Fruit fly (Drosophila melanogaster) whole organism: ENCODE results near the gene spdi.

ENCODE experiments used
- EcR ChIP-seq, 2 experiments: fragments of >200 bp; optimal IDR thresholded peaks; 2 replicates each; lab custom pipeline; 2017; ENCODE audit warnings: missing biosample characterization in 2 of 2, missing genetic modification characterization in 2 of 2, missing genetic modification reagents in 2 of 2
- pan ChIP-seq: fragments of >200 bp; optimal IDR thresholded peaks from 2 replicates; lab custom pipeline; 2017

DNA sequence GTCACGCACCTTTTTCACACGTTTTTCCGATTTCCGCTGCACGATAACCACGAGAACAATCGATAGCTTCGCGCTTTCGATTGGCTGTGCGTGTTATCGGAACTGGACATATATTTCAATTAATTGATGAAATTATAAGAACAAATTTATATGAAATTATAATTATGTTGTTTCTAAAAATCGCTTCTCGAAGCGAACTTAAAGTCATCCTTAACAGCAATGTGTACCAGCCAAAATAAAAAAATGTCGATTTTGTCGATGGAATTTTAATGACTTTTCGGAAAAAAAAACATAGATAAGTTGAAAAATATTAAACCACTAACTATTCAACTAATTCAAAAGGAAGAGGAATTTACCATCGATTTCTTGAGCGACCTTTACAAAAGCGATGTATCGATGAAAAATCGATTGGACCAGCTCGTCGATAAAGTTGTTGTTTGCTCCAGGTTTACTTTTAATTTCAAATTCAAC, 5.2 kb upstream of the spdi start, which contains the start of the genes CG13364 and Hinfp:
- TF ChIP-seq pan (no peak), EcR (GFP tag; optimal IDR thresholded peaks at IDR 0.05; lab: Kevin White, UChicago) (no peak)
